Fruit fly (Drosophila melanogaster) whole organism, prepupa: Measurements from ENCODE around the gene CG12984.

ENCODE experiments used
- Blimp-1 ChIP-seq: fragments of 200-800 bp; sonication (Bioruptor generic); optimal IDR thresholded peaks from 3 replicates; lab custom pipeline; 2017; ENCODE audit warnings: missing biosample characterization, missing genetic modification characterization, mild to moderate bottlenecking, moderate library complexity, missing genetic modification reagents
- CG10669 ChIP-seq: fragments of 200-800 bp; sonication (Bioruptor generic); optimal IDR thresholded peaks from 3 replicates; lab custom pipeline; 2018; ENCODE audit warnings: missing biosample characterization, mild to moderate bottlenecking, missing genetic modification characterization, moderate library complexity
- CG11294 ChIP-seq: fragments of 200-800 bp; sonication (Bioruptor generic); IDR thresholded peaks from 2 replicates; pipeline ENCODE4 v1.3.6; 2022; ENCODE audit warnings: missing biosample characterization, missing genetic modification characterization
- CG11902 ChIP-seq: fragments of 200-800 bp; sonication (Bioruptor generic); optimal IDR thresholded peaks from 3 replicates; lab custom pipeline; 2016; ENCODE audit warnings: missing biosample characterization, missing genetic modification characterization
- CG1621 ChIP-seq: fragments of 200-800 bp; sonication (Bioruptor generic); optimal IDR thresholded peaks from 3 replicates; lab custom pipeline; 2018; ENCODE audit warnings: missing biosample characterization, mild to moderate bottlenecking, missing genetic modification characterization
- CG16779 ChIP-seq: fragments of 200-800 bp; sonication (Bioruptor generic); optimal IDR thresholded peaks from 3 replicates; lab custom pipeline; 2017; ENCODE audit warnings: missing biosample characterization, mild to moderate bottlenecking, missing genetic modification characterization
- CG3032 ChIP-seq: fragments of 200-800 bp; optimal IDR thresholded peaks from 2 replicates; lab custom pipeline; 2019; ENCODE audit warnings: missing biosample characterization, mild to moderate bottlenecking, missing genetic modification characterization, moderate library complexity
- CG34406 ChIP-seq: fragments of 200-800 bp; sonication (Bioruptor generic); optimal IDR thresholded peaks from 3 replicates; lab custom pipeline; 2016; ENCODE audit warnings: missing biosample characterization, missing genetic modification characterization
- CG3919 ChIP-seq: fragments of 200-800 bp; sonication (Bioruptor generic); optimal IDR thresholded peaks from 3 replicates; lab custom pipeline; 2016; ENCODE audit warnings: missing biosample characterization, missing genetic modification characterization
- CG6276 ChIP-seq: fragments of 200-800 bp; sonication (Bioruptor generic); optimal IDR thresholded peaks from 2 replicates; lab custom pipeline; 2017; ENCODE audit warnings: missing biosample characterization, mild to moderate bottlenecking, missing genetic modification characterization
- CG6792 ChIP-seq: fragments of 200-800 bp; sonication (Bioruptor generic); optimal IDR thresholded peaks from 3 replicates; lab custom pipeline; 2016; ENCODE audit warnings: missing biosample characterization, missing genetic modification characterization
- CG6854 ChIP-seq: fragments of 200-800 bp; sonication (Bioruptor generic); optimal IDR thresholded peaks from 2 replicates; lab custom pipeline; 2017; ENCODE audit warnings: missing biosample characterization, mild to moderate bottlenecking, missing genetic modification characterization
- CG7368 ChIP-seq: fragments of 200-800 bp; sonication (Bioruptor generic); optimal IDR thresholded peaks from 3 replicates; lab custom pipeline; 2016; ENCODE audit warnings: missing biosample characterization, missing genetic modification characterization
- CG8119 ChIP-seq: fragments of 200-800 bp; sonication (Bioruptor generic); IDR thresholded peaks from 3 replicates; pipeline ENCODE4 v1.3.6; 2022; ENCODE audit warnings: missing biosample characterization, missing genetic modification characterization
- CG8632 ChIP-seq: fragments of 200-800 bp; sonication (Bioruptor generic); optimal IDR thresholded peaks from 3 replicates; lab custom pipeline; 2016; ENCODE audit warnings: missing biosample characterization, missing genetic modification characterization
- CG9139 ChIP-seq: fragments of 200-800 bp; sonication (Bioruptor generic); optimal IDR thresholded peaks from 3 replicates; lab custom pipeline; 2017; ENCODE audit warnings: missing biosample characterization, mild to moderate bottlenecking, missing genetic modification characterization
- Eip75B ChIP-seq: fragments of 200-800 bp; sonication (Bioruptor generic); optimal IDR thresholded peaks from 3 replicates; lab custom pipeline; 2016; ENCODE audit warnings: missing biosample characterization, missing genetic modification characterization
- Eip78C ChIP-seq: fragments of 200-800 bp; sonication (Bioruptor generic); peaks from one replicate; lab custom pipeline; 2016; ENCODE audit warnings: missing biosample characterization, missing genetic modification characterization
- Ets21C ChIP-seq: fragments of 200-800 bp; sonication (Bioruptor generic); optimal IDR thresholded peaks from 3 replicates; lab custom pipeline; 2016; ENCODE audit warnings: missing biosample characterization, missing genetic modification characterization
- Ets96B ChIP-seq: fragments of 200-800 bp; optimal IDR thresholded peaks from 2 replicates; lab custom pipeline; 2019; ENCODE audit warnings: missing biosample characterization, mild to moderate bottlenecking, missing genetic modification characterization, moderate library complexity
- Hr38 ChIP-seq: sonication (Bioruptor generic); optimal IDR thresholded peaks from 2 replicates; lab custom pipeline; 2016; ENCODE audit warnings: missing biosample characterization, missing genetic modification characterization
- Hr39 ChIP-seq: fragments of 200-800 bp; sonication (Bioruptor generic); optimal IDR thresholded peaks from 2 replicates; lab custom pipeline; 2016; ENCODE audit warnings: missing biosample characterization, missing genetic modification characterization
- Hr4 ChIP-seq: fragments of 200-800 bp; sonication (Bioruptor generic); optimal IDR thresholded peaks from 3 replicates; lab custom pipeline; 2016; ENCODE audit warnings: missing biosample characterization, missing genetic modification characterization
- Lpt ChIP-seq: fragments of 200-800 bp; sonication (Bioruptor generic); optimal IDR thresholded peaks from 3 replicates; lab custom pipeline; 2016; ENCODE audit warnings: missing biosample characterization, missing genetic modification characterization
- Met ChIP-seq: fragments of 200-800 bp; sonication (Bioruptor generic); optimal IDR thresholded peaks from 3 replicates; lab custom pipeline; 2016; ENCODE audit warnings: missing biosample characterization, missing genetic modification characterization
- OdsH ChIP-seq: fragments of 200-800 bp; sonication (Bioruptor generic); optimal IDR thresholded peaks from 3 replicates; lab custom pipeline; 2016; ENCODE audit warnings: missing biosample characterization, missing genetic modification characterization
- Smox ChIP-seq: fragments of 200-800 bp; sonication (Bioruptor generic); optimal IDR thresholded peaks from 3 replicates; lab custom pipeline; 2016; ENCODE audit warnings: missing biosample characterization, missing genetic modification characterization
- Sox14 ChIP-seq: fragments of 200-800 bp; sonication (Bioruptor generic); optimal IDR thresholded peaks from 3 replicates; lab custom pipeline; 2016; ENCODE audit warnings: missing biosample characterization, missing genetic modification characterization
- acj6 ChIP-seq: fragments of 200-800 bp; sonication (Bioruptor generic); optimal IDR thresholded peaks from 3 replicates; lab custom pipeline; 2016; ENCODE audit warnings: missing biosample characterization, missing genetic modification characterization
- dac ChIP-seq: fragments of 200-800 bp; sonication (Bioruptor generic); optimal IDR thresholded peaks from 2 replicates; lab custom pipeline; 2017; ENCODE audit warnings: missing biosample characterization, mild to moderate bottlenecking, missing genetic modification characterization
- eg ChIP-seq: fragments of 200-800 bp; sonication (Bioruptor generic); IDR thresholded peaks from 3 replicates; pipeline ENCODE4 v1.3.6; 2022; ENCODE audit warnings: missing biosample characterization, missing genetic modification characterization
- fkh ChIP-seq: fragments of 200-800 bp; sonication (Bioruptor generic); optimal IDR thresholded peaks from 3 replicates; lab custom pipeline; 2017; ENCODE audit warnings: missing biosample characterization, mild to moderate bottlenecking, missing genetic modification characterization, moderate library complexity
- lz ChIP-seq: fragments of 200-800 bp; sonication (Bioruptor generic); optimal IDR thresholded peaks from 3 replicates; lab custom pipeline; 2016; ENCODE audit warnings: missing biosample characterization, missing genetic modification characterization
- net ChIP-seq: fragments of 200-800 bp; sonication (Bioruptor generic); optimal IDR thresholded peaks from 3 replicates; lab custom pipeline; 2016; ENCODE audit warnings: missing biosample characterization, missing genetic modification characterization
- spab ChIP-seq: fragments of 200-800 bp; sonication (Bioruptor generic); optimal IDR thresholded peaks from 2 replicates; lab custom pipeline; 2017; ENCODE audit warnings: missing biosample characterization, mild to moderate bottlenecking, missing genetic modification characterization, missing genetic modification reagents
- svp ChIP-seq: fragments of 200-800 bp; sonication (Bioruptor generic); peaks from one replicate; lab custom pipeline; 2016; ENCODE audit warnings: missing biosample characterization, missing genetic modification characterization
- topi ChIP-seq: fragments of 200-800 bp; sonication (Bioruptor generic); optimal IDR thresholded peaks from 3 replicates; lab custom pipeline; 2016; ENCODE audit warnings: missing biosample characterization, missing genetic modification characterization
- vri ChIP-seq: fragments of 200-800 bp; sonication (Bioruptor generic); optimal IDR thresholded peaks from 3 replicates; lab custom pipeline; 2016; ENCODE audit warnings: missing biosample characterization, mild to moderate bottlenecking, missing genetic modification characterization

Gene CG12984

dm6 chr3L:20952622-20953618 lies 38.6 kb upstream of the CG12984 start (continued):
- peak; percentile 14 for TF ChIP-seq Blimp-1 (GFP tag; lab: Kevin White, UChicago)
- TF ChIP-seq eg (GFP tag; lab: Robert Waterston, UW), result peak; percentile 66; the same call in 2 of the 3 replicates
- peak; percentile 14 for TF ChIP-seq Ets96B (tag; lab: Kevin White, UChicago)
- TF ChIP-seq Eip78C (GFP tag; lab: Kevin White, UChicago), result peak; percentile 84
- TF ChIP-seq CG6854 (GFP tag; lab: Kevin White, UChicago), result no peak
- peak; percentile 71 for TF ChIP-seq CG6792 (GFP tag; lab: Kevin White, UChicago)
- TF ChIP-seq Smox, result peak; percentile 58
- no peak for TF ChIP-seq dac
- peak; percentile 54 for TF ChIP-seq acj6 (GFP tag; lab: Kevin White, UChicago)
- peak; percentile 18 for TF ChIP-seq Eip75B (GFP tag; lab: Kevin White, UChicago)
- peak; percentile 41 for TF ChIP-seq CG8632 (GFP tag; lab: Kevin White, UChicago)
- TF ChIP-seq topi, result peak; percentile 58
- TF ChIP-seq CG11294 (GFP tag; lab: Robert Waterston, UW), result no peak

dm6 chr3L:20954118-20954517 lies 37.4 kb upstream of the CG12984 start:
- TF ChIP-seq Hr39 (GFP tag; lab: Kevin White, UChicago) (no peak), Hr4 (GFP tag; lab: Kevin White, UChicago) (no peak), Eip78C (GFP tag; lab: Kevin White, UChicago) (peak; percentile 67), fkh (GFP tag; lab: Kevin White, UChicago) (peak; percentile 77)

dm6 chr3L:20956650-20957049 lies 34.8 kb upstream of the CG12984 start, which contains the start of the genes Sems and CG10588:
Gene Sems, minus strand, starts transcription at chr3L:20956750.
Gene CG10588, plus strand, starts transcription at chr3L:20956934.
- no peak for TF ChIP-seq eg (GFP tag; lab: Robert Waterston, UW)
- TF ChIP-seq Ets21C (GFP tag; lab: Kevin White, UChicago), result no peak
- no peak for TF ChIP-seq CG8119 (GFP tag; lab: Robert Waterston, UW)
- no peak for TF ChIP-seq CG3919
- no peak for TF ChIP-seq OdsH (GFP tag; lab: Kevin White, UChicago)
- no peak for TF ChIP-seq spab (GFP tag; lab: Kevin White, UChicago)
- TF ChIP-seq svp (GFP tag; lab: Kevin White, UChicago), result no peak

dm6 chr3L:20961286-20961685 lies 30.2 kb upstream of the CG12984 start, which contains the start of gene CG11037:
Gene CG11037, minus strand, starts transcription at chr3L:20961386.
- TF ChIP-seq vri (no peak), CG7368 (GFP tag; lab: Kevin White, UChicago) (no peak), net (GFP tag; lab: Kevin White, UChicago) (no peak), Hr38 (GFP tag; lab: Kevin White, UChicago) (no peak), Blimp-1 (GFP tag; lab: Kevin White, UChicago) (no peak), CG34406 (GFP tag; lab: Kevin White, UChicago) (no peak), dac (no peak), lz (no peak), CG11902 (GFP tag; lab: Kevin White, UChicago) (no peak), Eip78C (GFP tag; lab: Kevin White, UChicago) (no peak), CG11294 (GFP tag; lab: Robert Waterston, UW) (no peak), CG10669 (GFP tag; lab: Kevin White, UChicago) (no peak), CG6854 (GFP tag; lab: Kevin White, UChicago) (no peak)

- TF ChIP-seq Met (no peak), CG9139 (GFP tag; lab: Kevin White, UChicago) (no peak), CG6792 (GFP tag; lab: Kevin White, UChicago) (no peak), CG16779 (tag; lab: Kevin White, UChicago) (no peak), CG1621 (tag; lab: Kevin White, UChicago) (no peak), CG6276 (GFP tag; lab: Kevin White, UChicago) (no peak), CG3032 (tag; lab: Kevin White, UChicago) (no peak), Blimp-1 (GFP tag; lab: Kevin White, UChicago) (no peak), svp (GFP tag; lab: Kevin White, UChicago) (no peak), Lpt (no peak), Ets21C (GFP tag; lab: Kevin White, UChicago) (no peak), net (GFP tag; lab: Kevin White, UChicago) (no peak), Sox14 (GFP tag; lab: Kevin White, UChicago) (no peak), Eip78C (GFP tag; lab: Kevin White, UChicago) (no peak)
These were observed 29.0 kb upstream of the CG12984 start, which contains the start of gene CG10587 for dm6 chr3L:20962455-20962854. Gene CG10587, minus strand, starts transcription at chr3L:20962555.
